Fruit fly (Drosophila melanogaster): ENCODE measurements around the gene CG11379.

Gene CG11379

DNA sequence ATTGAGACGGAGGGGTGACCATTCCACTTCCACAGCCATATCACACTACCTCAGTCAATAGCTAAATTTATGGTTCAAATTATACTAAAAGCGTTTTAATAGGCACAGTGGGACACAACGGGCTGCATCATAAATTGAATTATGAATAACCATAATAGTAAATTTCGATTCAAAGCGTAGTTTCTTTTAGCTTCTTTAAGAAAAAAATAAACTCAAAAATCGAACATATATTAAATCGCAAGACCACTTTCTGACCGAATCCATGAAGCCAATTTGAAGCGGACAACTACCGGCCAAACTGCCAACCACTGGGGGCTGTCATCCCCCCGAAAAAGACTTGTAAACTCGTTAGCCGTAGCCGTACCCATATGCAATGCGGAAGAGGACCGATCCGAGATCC, 900 bp downstream of the CG11379 start:
- TF ChIP-seq insv (optimal IDR thresholded peaks at IDR 0.05) (no peak), Sin3A (optimal IDR thresholded peaks at IDR 0.05) (no peak), Myc (optimal IDR thresholded peaks at IDR 0.05) (no peak), psq (optimal IDR thresholded peaks at IDR 0.05) (no peak)

DNA sequence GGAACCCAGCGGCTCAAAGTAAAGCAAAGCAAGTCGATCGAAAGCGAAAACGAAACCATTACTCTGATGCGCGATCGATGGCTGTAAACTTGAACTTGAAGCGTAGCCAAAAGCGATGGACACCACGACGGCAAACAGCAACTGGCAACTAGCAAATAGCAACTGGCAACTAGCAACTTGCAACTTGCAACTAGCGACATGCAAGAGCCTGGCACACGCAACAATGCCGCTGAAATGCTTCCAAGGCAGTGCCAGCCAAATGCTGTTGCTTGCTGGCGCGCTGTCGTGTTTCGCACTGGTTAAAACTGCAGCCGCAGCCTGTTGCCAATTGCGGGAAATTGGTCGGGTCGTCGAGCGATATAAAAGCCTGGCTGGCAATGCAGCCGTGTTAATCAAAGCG, 1.4 kb downstream of the CG11379 start, which contains the start of gene CG14627:
Gene CG14627 (plus strand): TSS at position 301 of the 400 bp plus-strand sequence.
- TF ChIP-seq insv (optimal IDR thresholded peaks at IDR 0.05), result no peak
- no peak for TF ChIP-seq h (optimal IDR thresholded peaks at IDR 0.05)
- no peak for TF ChIP-seq Sin3A (optimal IDR thresholded peaks at IDR 0.05)
- TF ChIP-seq psq (optimal IDR thresholded peaks at IDR 0.05), result no peak
- no peak for TF ChIP-seq ttk (optimal IDR thresholded peaks at IDR 0.05)
- TF ChIP-seq Myc (optimal IDR thresholded peaks at IDR 0.05), result no peak

DNA sequence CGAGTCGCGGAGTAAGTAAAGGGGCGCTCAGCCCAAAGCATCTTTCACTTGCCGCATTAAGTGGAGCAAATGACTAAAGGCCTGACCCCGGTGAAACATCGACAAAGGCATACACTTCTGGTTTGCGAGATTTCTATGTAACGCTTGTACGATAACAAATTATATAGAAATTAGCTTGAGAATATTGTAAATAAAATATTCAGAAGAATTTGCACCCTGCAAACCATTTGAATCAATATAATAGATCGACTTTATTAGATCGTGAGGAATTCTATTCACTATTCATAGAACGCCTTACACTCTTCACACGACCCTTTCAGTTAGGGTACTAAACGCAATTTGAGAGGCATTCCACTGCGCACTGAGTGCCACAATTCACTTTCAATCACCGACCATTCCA, 3.8 kb downstream of the CG11379 start:
- TF ChIP-seq insv (optimal IDR thresholded peaks at IDR 0.05) (no peak), Sin3A (optimal IDR thresholded peaks at IDR 0.05) (no peak), ttk (optimal IDR thresholded peaks at IDR 0.05) (no peak), psq (optimal IDR thresholded peaks at IDR 0.05) (no peak)

DNA sequence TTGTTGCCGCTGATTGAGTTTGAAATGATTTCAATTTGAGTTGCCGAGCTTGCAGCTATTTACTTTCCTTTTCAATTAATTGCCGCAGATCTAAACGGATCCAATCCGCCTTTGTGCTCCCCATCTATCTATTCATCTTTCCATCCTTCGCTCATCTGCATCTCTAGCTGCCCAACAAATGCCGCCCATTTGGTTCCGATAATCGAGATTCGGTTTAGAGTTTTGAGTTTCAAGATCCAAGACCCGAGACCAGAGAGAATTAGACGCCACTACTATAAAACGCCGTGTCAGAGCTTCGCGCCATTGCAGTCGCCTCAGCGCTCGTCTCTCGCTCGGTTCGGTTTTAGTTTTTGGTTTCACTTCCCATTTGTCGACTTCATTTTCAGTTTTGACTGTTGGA, 4.5 kb downstream of the CG11379 start, which contains the start of gene CG14626:
Gene CG14626 (plus strand): TSS at position 301 of the 400 bp plus-strand sequence.
- TF ChIP-seq psq (optimal IDR thresholded peaks at IDR 0.05), result no peak
- no peak for TF ChIP-seq h (optimal IDR thresholded peaks at IDR 0.05)
- no peak for TF ChIP-seq ttk (optimal IDR thresholded peaks at IDR 0.05)
- TF ChIP-seq insv (optimal IDR thresholded peaks at IDR 0.05), result no peak
- no peak for TF ChIP-seq Myc (optimal IDR thresholded peaks at IDR 0.05)

DNA sequence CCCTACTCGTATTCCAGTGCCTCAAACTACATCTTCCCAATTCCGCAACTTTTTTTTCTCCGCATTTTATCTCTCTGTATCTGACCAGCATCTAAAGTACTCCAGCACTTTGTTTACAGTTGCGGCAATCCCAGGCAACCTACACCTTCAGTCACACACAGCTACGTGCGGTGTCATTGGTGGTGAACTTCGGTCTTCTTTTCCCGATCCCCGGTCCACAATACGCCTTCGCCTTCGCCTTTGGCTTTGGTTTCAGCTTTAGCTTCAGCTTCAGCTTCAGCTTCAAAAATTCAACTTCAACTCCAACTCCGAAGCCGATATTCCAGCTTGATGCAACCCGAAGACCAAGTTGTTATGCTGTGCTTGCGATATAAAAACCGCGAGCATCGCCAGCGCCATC, 11.0 kb downstream of the CG11379 start, which contains the start of gene CG11380:
Gene CG11380 (plus strand): TSS at position 301 of the 400 bp plus-strand sequence.
- TF ChIP-seq Myc (optimal IDR thresholded peaks at IDR 0.05), result no peak
- TF ChIP-seq Sin3A (optimal IDR thresholded peaks at IDR 0.05), result no peak
- no peak for TF ChIP-seq ttk (optimal IDR thresholded peaks at IDR 0.05)
- no peak for TF ChIP-seq psq (optimal IDR thresholded peaks at IDR 0.05)
- no peak for TF ChIP-seq insv (optimal IDR thresholded peaks at IDR 0.05)
- no peak for TF ChIP-seq h (optimal IDR thresholded peaks at IDR 0.05)

DNA sequence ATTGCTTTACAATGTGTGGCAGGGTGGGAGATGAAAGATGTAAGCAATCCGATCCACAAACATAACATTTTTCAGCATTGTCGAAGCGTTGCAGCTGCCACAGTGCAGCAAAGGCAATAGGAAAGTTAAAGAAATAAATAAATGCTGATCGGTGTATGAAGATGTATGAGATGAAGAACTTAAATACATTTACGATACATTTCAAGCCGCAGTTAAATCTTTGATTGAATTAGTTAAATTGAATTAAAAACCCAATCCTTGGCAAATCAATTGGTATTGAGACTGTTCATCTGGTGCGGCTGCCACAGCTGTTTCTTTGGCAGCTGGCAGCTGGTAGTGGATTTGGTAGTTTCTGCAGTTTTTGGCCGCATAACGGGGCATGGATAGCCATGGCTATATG, 17.9 kb downstream of the CG11379 start:
- TF ChIP-seq ttk (optimal IDR thresholded peaks at IDR 0.05) (no peak), psq (optimal IDR thresholded peaks at IDR 0.05) (no peak), Sin3A (optimal IDR thresholded peaks at IDR 0.05) (no peak)

DNA sequence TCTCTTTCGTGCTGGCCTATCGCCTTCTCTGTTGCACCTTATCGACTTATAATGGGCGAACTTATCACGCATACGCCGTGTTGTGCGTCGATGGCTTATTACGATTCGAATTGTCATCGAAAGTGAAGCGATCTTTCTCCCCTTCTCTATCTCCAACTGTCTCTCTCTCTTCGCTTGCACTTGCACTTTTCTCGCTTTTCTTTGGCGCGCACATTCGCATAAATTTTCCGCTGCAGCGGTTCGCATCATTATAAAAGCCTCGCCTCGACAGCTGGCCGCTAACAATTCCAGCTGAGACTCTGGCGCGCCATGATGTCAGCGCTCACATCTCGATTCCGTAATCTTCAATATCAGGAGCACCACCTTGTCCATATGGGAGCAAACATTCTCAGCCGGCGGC, 19.3 kb downstream of the CG11379 start, which contains the start of gene CG14625:
Gene CG14625 (plus strand): TSS at position 301 of the 400 bp plus-strand sequence.
- no peak for TF ChIP-seq h (optimal IDR thresholded peaks at IDR 0.05)
- no peak for TF ChIP-seq insv (optimal IDR thresholded peaks at IDR 0.05)
- no peak for TF ChIP-seq psq (optimal IDR thresholded peaks at IDR 0.05)
- TF ChIP-seq ttk (optimal IDR thresholded peaks at IDR 0.05), result no peak
- no peak for TF ChIP-seq Myc (optimal IDR thresholded peaks at IDR 0.05)
- TF ChIP-seq Sin3A (optimal IDR thresholded peaks at IDR 0.05), result no peak

DNA sequence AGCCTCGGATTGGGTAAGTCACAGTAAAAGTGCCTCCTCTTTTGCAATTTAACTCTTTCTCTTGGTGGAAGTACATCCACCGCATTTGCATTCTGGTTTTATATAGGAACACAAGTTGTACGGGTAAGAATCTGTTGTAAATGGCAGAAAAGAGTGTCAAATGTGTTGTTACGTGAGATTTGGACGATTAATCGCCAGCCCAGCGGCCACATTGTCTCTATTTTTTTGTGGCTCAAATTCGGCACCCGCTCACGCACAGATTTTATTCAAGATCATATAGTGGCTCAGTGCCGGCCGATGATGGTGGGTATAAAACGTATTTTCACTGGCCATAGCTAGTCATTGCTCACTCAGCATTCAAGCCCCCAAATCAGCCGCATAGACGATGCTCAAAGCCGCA, 23.5 kb downstream of the CG11379 start, which contains the start of gene CG11381:
Gene CG11381 (plus strand): TSS at position 301 of the 400 bp plus-strand sequence.
- no peak for TF ChIP-seq ttk (optimal IDR thresholded peaks at IDR 0.05)

DNA sequence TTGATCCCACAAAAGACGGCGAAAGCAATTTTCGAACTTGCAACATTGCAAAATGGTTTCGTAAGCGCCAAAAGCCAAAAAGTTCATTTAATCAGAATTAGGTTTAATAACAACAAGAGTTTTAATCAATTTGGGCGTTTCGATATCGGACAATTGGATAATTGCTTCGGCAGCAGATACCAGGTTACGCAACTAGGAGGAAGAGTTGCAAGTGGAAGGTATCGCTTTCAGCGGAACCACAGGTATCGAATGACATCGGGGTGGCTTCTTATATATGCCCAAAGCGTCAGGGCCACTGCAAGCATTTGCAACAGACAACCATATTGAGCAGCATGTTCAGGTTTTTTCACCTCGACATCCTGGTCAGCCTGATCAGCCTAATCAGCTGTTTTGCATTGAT, 26.5 kb downstream of the CG11379 start, which contains the start of gene CG14624:
Gene CG14624 (plus strand): TSS at position 301 of the 400 bp plus-strand sequence.
- TF ChIP-seq Sin3A (optimal IDR thresholded peaks at IDR 0.05), result no peak
- TF ChIP-seq psq (optimal IDR thresholded peaks at IDR 0.05), result no peak
- no peak for TF ChIP-seq h (optimal IDR thresholded peaks at IDR 0.05)
- TF ChIP-seq Myc (optimal IDR thresholded peaks at IDR 0.05), result no peak
- no peak for TF ChIP-seq ttk (optimal IDR thresholded peaks at IDR 0.05)
- no peak for TF ChIP-seq insv (optimal IDR thresholded peaks at IDR 0.05)

DNA sequence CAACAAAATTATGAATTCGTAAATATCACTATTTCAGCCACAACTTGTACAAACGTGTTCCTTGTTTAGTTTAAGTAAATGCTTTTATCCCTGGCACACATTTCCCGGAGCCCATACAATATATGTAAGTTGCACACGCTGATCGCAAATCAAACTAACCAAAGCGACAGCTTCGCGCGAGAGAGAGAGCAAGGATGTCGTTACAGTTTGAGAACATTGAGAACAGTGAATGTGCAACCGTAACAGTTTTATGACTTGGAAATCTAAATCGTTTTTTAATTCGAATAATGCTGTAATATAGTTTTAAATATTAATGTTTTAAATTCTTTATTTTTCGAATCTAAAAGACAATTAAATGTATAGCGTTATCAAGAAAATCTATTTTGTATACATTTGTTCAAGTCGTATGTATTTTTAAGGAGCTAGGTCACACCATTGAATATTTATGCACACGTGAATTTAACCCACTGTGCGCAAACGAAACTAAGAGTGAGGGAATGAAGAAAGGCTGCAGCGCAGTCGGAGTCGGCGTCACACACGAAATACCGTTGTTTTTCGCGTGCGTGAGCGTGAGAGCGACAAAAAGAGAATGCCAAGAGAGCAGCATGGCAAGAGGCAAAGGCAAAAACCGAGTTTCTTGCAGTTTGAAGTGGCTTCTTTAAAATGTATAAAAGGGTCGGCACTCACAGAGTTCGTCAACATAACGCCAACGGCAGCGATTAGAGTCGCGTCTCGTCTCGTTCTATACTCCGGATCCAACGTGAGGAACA, 29.5 kb downstream of the CG11379 start, which contains the start of gene CG11382:
Gene CG11382 (plus strand): TSS at position 720 of the 770 bp plus-strand sequence.
- TF ChIP-seq Sin3A (optimal IDR thresholded peaks at IDR 0.05), result no peak

DNA sequence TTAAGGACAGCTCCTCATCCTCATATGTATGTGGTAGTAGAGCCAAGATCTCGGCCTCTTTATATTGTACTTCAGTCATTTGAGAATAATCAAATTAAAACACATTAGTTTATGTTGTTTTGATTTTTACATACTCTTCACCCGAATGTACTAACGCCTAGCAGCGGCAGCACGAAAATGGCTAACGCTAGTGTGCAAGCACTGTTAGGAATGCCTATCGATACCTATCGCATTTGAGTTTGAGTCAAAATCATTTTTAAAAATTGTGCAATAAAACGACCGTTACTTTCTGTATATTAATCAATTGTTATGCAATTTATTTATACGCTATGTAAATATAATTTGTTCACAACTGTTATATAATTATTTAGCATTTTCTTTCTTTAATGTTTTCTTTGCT, 35.0 kb downstream of the CG11379 start, which contains the start of gene CG11398:
Gene CG11398 (minus strand): TSS at position 157 of the 400 bp plus-strand sequence.
- TF ChIP-seq h (optimal IDR thresholded peaks at IDR 0.05) (no peak), ttk (optimal IDR thresholded peaks at IDR 0.05) (no peak), Myc (optimal IDR thresholded peaks at IDR 0.05) (no peak), Sin3A (optimal IDR thresholded peaks at IDR 0.05) (no peak)

DNA sequence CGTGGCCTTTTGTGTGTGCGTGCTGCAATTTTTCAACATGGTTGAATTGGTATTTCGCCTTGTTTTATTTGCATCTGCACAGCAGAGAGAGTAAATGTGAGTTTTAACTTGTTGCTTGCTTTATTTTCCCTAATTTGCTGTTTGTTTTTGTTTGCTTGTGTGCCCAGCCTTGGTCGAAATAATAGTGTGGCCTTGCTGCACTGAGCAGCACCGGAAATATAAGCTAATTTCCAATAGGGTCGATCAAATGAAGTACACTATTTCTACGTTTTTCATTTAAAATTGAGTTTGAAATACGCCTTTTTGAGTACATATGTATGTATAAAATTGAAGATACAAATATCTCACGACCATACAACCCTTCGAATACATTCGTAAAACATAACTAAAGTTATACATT, 36.7 kb downstream of the CG11379 start:
- TF ChIP-seq psq (optimal IDR thresholded peaks at IDR 0.05), result no peak
- no peak for TF ChIP-seq ttk (optimal IDR thresholded peaks at IDR 0.05)
- no peak for TF ChIP-seq Myc (optimal IDR thresholded peaks at IDR 0.05)
- no peak for TF ChIP-seq Sin3A (optimal IDR thresholded peaks at IDR 0.05)
- no peak for TF ChIP-seq insv (optimal IDR thresholded peaks at IDR 0.05)
- TF ChIP-seq h (optimal IDR thresholded peaks at IDR 0.05), result no peak

DNA sequence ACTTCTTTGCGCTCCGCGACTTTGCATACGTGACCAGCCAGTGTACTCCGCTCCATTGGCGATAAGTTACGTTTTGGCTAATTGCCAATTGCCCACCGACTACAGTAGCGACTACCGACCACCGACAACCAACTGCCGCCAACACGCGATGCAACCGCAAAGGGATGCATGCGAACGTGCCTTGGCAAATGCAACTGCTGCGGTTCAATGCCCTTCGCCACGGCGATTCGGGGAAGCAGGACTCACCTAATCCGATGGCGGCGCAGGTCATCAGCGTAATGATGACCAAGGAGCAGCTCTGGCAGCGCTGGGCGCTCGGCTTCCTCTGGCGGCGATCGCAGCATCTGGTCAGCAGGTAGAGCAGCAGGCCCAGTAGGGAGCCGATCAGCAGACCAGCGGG, 45.9 kb downstream of the CG11379 start:
- no peak for TF ChIP-seq ttk (optimal IDR thresholded peaks at IDR 0.05)
- TF ChIP-seq Myc (optimal IDR thresholded peaks at IDR 0.05), result no peak
- TF ChIP-seq Sin3A (optimal IDR thresholded peaks at IDR 0.05), result no peak
- no peak for TF ChIP-seq h (optimal IDR thresholded peaks at IDR 0.05)
- TF ChIP-seq psq (optimal IDR thresholded peaks at IDR 0.05), result no peak
- TF ChIP-seq insv (optimal IDR thresholded peaks at IDR 0.05), result no peak
